Worm (Caenorhabditis elegans) whole organism, L3 larva: ENCODE data around the gene oac-11.

Source experiments
- aly-2 ChIP-seq: fragments of 150-350 bp; optimal IDR thresholded peaks from 2 replicates; lab custom pipeline; 2014; ENCODE audit warnings: missing biosample characterization, missing genetic modification characterization
- ama-1 ChIP-seq: fragments of 150-350 bp; optimal IDR thresholded peaks from 2 replicates; lab custom pipeline; 2018
- ceh-28 ChIP-seq: fragments of 150-350 bp; optimal IDR thresholded peaks from 2 replicates; lab custom pipeline; 2014; ENCODE audit warnings: missing biosample characterization, missing genetic modification reagents, missing genetic modification characterization
- ceh-82 ChIP-seq: fragments of 150-350 bp; optimal IDR thresholded peaks from 2 replicates; lab custom pipeline; 2014; ENCODE audit warnings: missing biosample characterization, missing genetic modification characterization
- ceh-9 ChIP-seq: sonication (generic microtip); optimal IDR thresholded peaks from 2 replicates; lab custom pipeline; 2018; ENCODE audit warnings: missing biosample characterization, missing genetic modification characterization
- daf-12 ChIP-seq: fragments of 150-350 bp; optimal IDR thresholded peaks from 2 replicates; lab custom pipeline; 2014; ENCODE audit warnings: missing biosample characterization, missing genetic modification reagents, missing genetic modification characterization
- egl-27 ChIP-seq: sonication (generic microtip); optimal IDR thresholded peaks from 4 replicates; lab custom pipeline; 2017; ENCODE audit warnings: missing biosample characterization, missing genetic modification reagents, missing genetic modification characterization
- egl-5 ChIP-seq: fragments of 150-350 bp; optimal IDR thresholded peaks from 2 replicates; lab custom pipeline; 2017; ENCODE audit warnings: missing biosample characterization, missing genetic modification reagents, missing genetic modification characterization, inconsistent platforms
- elt-1 ChIP-seq: fragments of 150-350 bp; optimal IDR thresholded peaks from 2 replicates; lab custom pipeline; 2014; ENCODE audit warnings: missing biosample characterization, missing genetic modification characterization
- elt-2 ChIP-seq: sonication (generic microtip); optimal IDR thresholded peaks from 2 replicates; lab custom pipeline; 2016; ENCODE audit warnings: missing genetic modification reagents, mild to moderate bottlenecking, missing genetic modification characterization, missing compliant biosample characterization
- eor-1 ChIP-seq, 2 experiments: fragments of 150-350 bp; optimal IDR thresholded peaks; 2 replicates each; lab custom pipeline; 2014 to 2018; ENCODE audit warnings: missing biosample characterization in 2 of 2, missing genetic modification characterization in 2 of 2
- fkh-10 ChIP-seq: sonication (generic microtip); optimal IDR thresholded peaks from 2 replicates; lab custom pipeline; 2017; ENCODE audit warnings: missing biosample characterization, missing genetic modification reagents, missing genetic modification characterization
- fkh-2 ChIP-seq: fragments of 150-350 bp; optimal IDR thresholded peaks from 2 replicates; lab custom pipeline; 2014; ENCODE audit warnings: missing biosample characterization, missing genetic modification reagents, missing genetic modification characterization
- fos-1 ChIP-seq: fragments of 150-350 bp; optimal IDR thresholded peaks from 2 replicates; lab custom pipeline; 2014; ENCODE audit warnings: missing biosample characterization, missing genetic modification characterization
- hmg-11 ChIP-seq: sonication (generic microtip); optimal IDR thresholded peaks from 2 replicates; lab custom pipeline; 2016; ENCODE audit warnings: missing genetic modification characterization, missing compliant biosample characterization
- jun-1 ChIP-seq: fragments of 150-350 bp; optimal IDR thresholded peaks from 2 replicates; lab custom pipeline; 2014; ENCODE audit warnings: missing biosample characterization, missing genetic modification reagents, missing genetic modification characterization
- lin-15B ChIP-seq: fragments of 150-350 bp; optimal IDR thresholded peaks from 2 replicates; lab custom pipeline; 2014; ENCODE audit warnings: missing biosample characterization, missing genetic modification characterization
- lin-39 ChIP-seq: fragments of 150-350 bp; optimal IDR thresholded peaks from 2 replicates; lab custom pipeline; 2018; ENCODE audit warnings: missing biosample characterization, missing genetic modification reagents, missing genetic modification characterization
- lsy-12 ChIP-seq: sonication (generic microtip); optimal IDR thresholded peaks from 2 replicates; lab custom pipeline; 2016; ENCODE audit warnings: mild to moderate bottlenecking, missing genetic modification characterization, missing compliant biosample characterization
- mdl-1 ChIP-seq: fragments of 150-350 bp; optimal IDR thresholded peaks from 2 replicates; lab custom pipeline; 2014; ENCODE audit warnings: missing biosample characterization, missing genetic modification characterization
- mml-1 ChIP-seq: fragments of 150-350 bp; sonication (generic microtip); optimal IDR thresholded peaks from 3 replicates; lab custom pipeline; 2014; ENCODE audit warnings: missing biosample characterization, missing genetic modification characterization
- nfya-1 ChIP-seq: sonication (generic microtip); optimal IDR thresholded peaks from 2 replicates; lab custom pipeline; 2017; ENCODE audit warnings: missing genetic modification characterization, mild to moderate bottlenecking, missing compliant biosample characterization, antibody characterized with exemption, moderate library complexity; ENCODE audit not compliant: insufficient read depth
- nhr-11 ChIP-seq: fragments of 150-350 bp; optimal IDR thresholded peaks from 2 replicates; lab custom pipeline; 2014; ENCODE audit warnings: missing biosample characterization, missing genetic modification characterization
- nhr-12 ChIP-seq: fragments of 150-350 bp; optimal IDR thresholded peaks from 2 replicates; lab custom pipeline; 2014; ENCODE audit warnings: missing biosample characterization, missing genetic modification characterization
- nhr-23 ChIP-seq: fragments of 150-350 bp; optimal IDR thresholded peaks from 2 replicates; lab custom pipeline; 2014; ENCODE audit warnings: missing biosample characterization, missing genetic modification reagents, missing genetic modification characterization
- nhr-237 ChIP-seq: fragments of 150-350 bp; optimal IDR thresholded peaks from 2 replicates; lab custom pipeline; 2014; ENCODE audit warnings: missing biosample characterization, missing genetic modification characterization
- nhr-28 ChIP-seq: fragments of 150-350 bp; optimal IDR thresholded peaks from 2 replicates; lab custom pipeline; 2014; ENCODE audit warnings: missing biosample characterization, missing genetic modification characterization
- nhr-43 ChIP-seq: sonication (generic microtip); optimal IDR thresholded peaks from 2 replicates; lab custom pipeline; 2016; ENCODE audit warnings: mild to moderate bottlenecking, missing genetic modification characterization, missing compliant biosample characterization; ENCODE audit not compliant: poor library complexity, severe bottlenecking
- nhr-76 ChIP-seq: fragments of 150-350 bp; sonication (generic microtip); optimal IDR thresholded peaks from 5 replicates; lab custom pipeline; 2014; ENCODE audit warnings: missing biosample characterization, missing genetic modification characterization
- nhr-77 ChIP-seq: fragments of 150-350 bp; optimal IDR thresholded peaks from 2 replicates; lab custom pipeline; 2014; ENCODE audit warnings: missing biosample characterization, missing genetic modification characterization
- pha-4 ChIP-seq: fragments of 150-350 bp; optimal IDR thresholded peaks from 2 replicates; lab custom pipeline; 2014; ENCODE audit warnings: missing biosample characterization, missing genetic modification reagents, missing genetic modification characterization
- pqm-1 ChIP-seq: fragments of 150-350 bp; optimal IDR thresholded peaks from 2 replicates; lab custom pipeline; 2017; ENCODE audit warnings: missing biosample characterization, missing genetic modification characterization, inconsistent platforms
- sea-2 ChIP-seq: fragments of 150-350 bp; sonication (generic microtip); optimal IDR thresholded peaks from 4 replicates; lab custom pipeline; 2014; ENCODE audit warnings: missing biosample characterization, missing genetic modification reagents, missing genetic modification characterization
- snpc-4 ChIP-seq: fragments of 150-350 bp; optimal IDR thresholded peaks from 2 replicates; lab custom pipeline; 2014; ENCODE audit warnings: missing biosample characterization, missing genetic modification characterization
- unc-39 ChIP-seq: sonication (generic microtip); optimal IDR thresholded peaks from 4 replicates; lab custom pipeline; 2017; ENCODE audit warnings: missing biosample characterization, missing genetic modification characterization
- unc-62 ChIP-seq: fragments of 150-350 bp; sonication (generic microtip); optimal IDR thresholded peaks from 4 replicates; lab custom pipeline; 2014; ENCODE audit warnings: missing biosample characterization, missing genetic modification reagents, missing genetic modification characterization
- zag-1 ChIP-seq: fragments of 150-350 bp; optimal IDR thresholded peaks from 2 replicates; lab custom pipeline; 2014; ENCODE audit warnings: missing biosample characterization, missing genetic modification characterization
- ztf-11 ChIP-seq: fragments of 150-350 bp; optimal IDR thresholded peaks from 2 replicates; lab custom pipeline; 2014; ENCODE audit warnings: missing biosample characterization, missing genetic modification characterization
- ztf-4 ChIP-seq: fragments of 150-350 bp; optimal IDR thresholded peaks from 2 replicates; lab custom pipeline; 2014; ENCODE audit warnings: missing biosample characterization, missing genetic modification characterization

The oac-11 gene

ce11 chrII:3896920-3897319 is 36.2 kb upstream of the oac-11 start:
- no peak for TF ChIP-seq mml-1 (tag; lab: Kevin White, UChicago)
- no peak for TF ChIP-seq ztf-4 (tag; lab: Kevin White, UChicago)
- no peak for TF ChIP-seq lin-39 (tag; lab: Kevin White, UChicago)
- TF ChIP-seq nhr-23 (tag; lab: Kevin White, UChicago): peak; percentile 23
- peak; percentile 1 for TF ChIP-seq nhr-43 (tag; lab: Kevin White, UChicago)
- no peak for TF ChIP-seq unc-62
- no peak for TF ChIP-seq fos-1 (tag; lab: Kevin White, UChicago)
- TF ChIP-seq snpc-4: no peak
- no peak for TF ChIP-seq nhr-11 (tag; lab: Kevin White, UChicago)
- no peak for TF ChIP-seq sea-2 (GFP tag; lab: Kevin White, UChicago)
- peak; percentile 61 for TF ChIP-seq nfya-1 (tag; lab: Kevin White, UChicago)
- no peak for TF ChIP-seq lin-15B
- no peak for TF ChIP-seq unc-39 (tag; lab: Kevin White, UChicago)
- TF ChIP-seq egl-5: peak; percentile 13
- no peak for TF ChIP-seq hmg-11 (tag; lab: Kevin White, UChicago)
- no peak for TF ChIP-seq lsy-12 (tag; lab: Kevin White, UChicago)
- peak; percentile 38 for TF ChIP-seq ceh-28 (tag; lab: Kevin White, UChicago)
- no peak for TF ChIP-seq nhr-77 (tag; lab: Kevin White, UChicago)
- TF ChIP-seq ama-1 (lab: Kevin White, UChicago): no peak
- TF ChIP-seq ztf-11 (tag; lab: Kevin White, UChicago): no peak
- no peak for TF ChIP-seq nhr-237
- TF ChIP-seq pha-4 (tag; lab: Kevin White, UChicago): peak; percentile 52

- TF ChIP-seq nfya-1 (tag; lab: Kevin White, UChicago) (no peak), mdl-1 (tag; lab: Kevin White, UChicago) (no peak), nhr-11 (tag; lab: Kevin White, UChicago) (no peak), nhr-12 (no peak), ama-1 (lab: Kevin White, UChicago) (no peak), lsy-12 (tag; lab: Kevin White, UChicago) (no peak), nhr-77 (tag; lab: Kevin White, UChicago) (no peak), pqm-1 (no peak), nhr-28 (tag; lab: Kevin White, UChicago) (no peak), fos-1 (tag; lab: Kevin White, UChicago) (no peak), egl-5 (no peak), elt-1 (no peak), egl-27 (tag; lab: Kevin White, UChicago) (no peak), zag-1 (tag; lab: Kevin White, UChicago) (no peak), unc-39 (tag; lab: Kevin White, UChicago) (no peak), fkh-2 (tag; lab: Kevin White, UChicago) (no peak)
These were observed 34.0 kb upstream of the oac-11 start, which contains the start of gene F53C3.7 for ce11 chrII:3894755-3895154. Gene F53C3.7 (plus strand): TSS chrII:3895055.

- TF ChIP-seq lin-15B (no peak), egl-5 (no peak), unc-39 (tag; lab: Kevin White, UChicago) (no peak), aly-2 (tag; lab: Kevin White, UChicago) (no peak), daf-12 (tag; lab: Kevin White, UChicago) (no peak), nhr-12 (no peak), nhr-76 (no peak), elt-2 (tag; lab: Kevin White, UChicago) (no peak), fkh-2 (tag; lab: Kevin White, UChicago) (no peak), nhr-23 (tag; lab: Kevin White, UChicago) (no peak), jun-1 (tag; lab: Kevin White, UChicago) (no peak)
- TF ChIP-seq, all 47 proteins: peak for 0
These were observed 33.2 kb upstream of the oac-11 start for ce11 chrII:3893911-3894310.

- TF ChIP-seq eor-1 (tag; optimal IDR thresholded peaks at IDR 0.05; lab: Kevin White, UChicago) (no peak), ceh-82 (tag; lab: Kevin White, UChicago) (no peak), nhr-76 (no peak), fkh-10 (GFP tag; lab: Kevin White, UChicago) (no peak), ama-1 (lab: Kevin White, UChicago) (no peak), zag-1 (tag; lab: Kevin White, UChicago) (no peak), ceh-9 (tag; lab: Kevin White, UChicago) (no peak), nhr-12 (no peak), ztf-4 (tag; lab: Kevin White, UChicago) (no peak), nhr-11 (tag; lab: Kevin White, UChicago) (no peak), pha-4 (tag; lab: Kevin White, UChicago) (no peak), pqm-1 (no peak), unc-62 (no peak), nhr-237 (no peak)
These were observed 30.4 kb upstream of the oac-11 start, which contains the start of gene F53C3.8 for ce11 chrII:3891124-3891523. Gene F53C3.8 (plus strand): TSS chrII:3891424.
